Fruit fly (Drosophila melanogaster) Kc167 (cell line): Measurements from ENCODE around the gene tho2.

Experiments used
- h ChIP-seq: fragments of >200 bp; optimal IDR thresholded peaks from 3 replicates; lab custom pipeline; 2018; ENCODE audit warnings: missing external identifiers
- insv ChIP-seq: fragments of >200 bp; optimal IDR thresholded peaks from 3 replicates; lab custom pipeline; 2018; ENCODE audit warnings: missing external identifiers
- psq ChIP-seq: fragments of >200 bp; optimal IDR thresholded peaks from 2 replicates; lab custom pipeline; 2017; ENCODE audit warnings: missing external identifiers

DNA sequence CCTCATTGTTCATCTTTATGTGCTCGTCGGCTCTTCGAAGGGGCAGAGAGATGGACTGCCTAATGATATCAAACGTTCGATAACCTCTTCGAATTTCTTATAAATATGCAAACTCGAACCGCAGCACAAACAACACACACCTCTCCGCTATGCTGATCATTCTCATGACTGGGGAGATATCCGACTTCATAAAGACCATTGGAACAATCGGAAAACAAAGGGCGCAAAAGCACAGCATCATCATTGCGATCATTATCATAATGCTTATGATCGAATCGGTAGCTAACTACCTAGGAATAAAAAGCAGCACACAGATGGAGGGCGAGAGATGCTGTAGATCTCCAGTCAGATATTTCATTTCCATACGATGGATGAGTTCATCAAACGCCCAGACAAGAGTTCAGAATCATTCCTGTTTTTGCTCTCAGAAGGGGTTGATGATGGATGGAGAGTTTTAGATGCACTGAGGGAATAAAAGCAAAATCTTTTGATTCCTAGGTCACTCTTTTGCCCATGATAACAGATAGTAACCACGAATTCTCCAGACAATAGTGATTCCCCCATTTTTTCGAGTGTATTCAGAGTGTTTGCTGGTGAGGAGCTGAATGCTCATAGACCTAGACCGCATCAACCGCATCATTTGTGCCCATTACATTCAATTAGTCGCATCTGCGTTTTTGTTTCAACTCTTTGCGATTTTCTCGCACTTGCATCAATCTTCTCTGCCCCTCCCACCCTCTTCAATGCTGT is 22.1 kb upstream of the tho2 start:
- TF ChIP-seq psq (lab: Kevin White, UChicago) (no peak), h (lab: Kevin White, UChicago) (no peak), insv (lab: Kevin White, UChicago) (no peak)
